Worm (Caenorhabditis elegans) whole organism, young adult: ENCODE data around the gene vha-19.

Experiments
- B0336.3 ChIP-seq: fragments of 200-800 bp; sonication (Bioruptor generic); IDR thresholded peaks from 2 replicates; pipeline ENCODE4 v1.3.6; 2022; ENCODE audit warnings: missing genetic modification characterization, missing compliant biosample characterization
- F33H1.4 ChIP-seq: fragments of 200-800 bp; sonication (Bioruptor generic); IDR thresholded peaks from 2 replicates; pipeline ENCODE4 v1.3.6; 2022; ENCODE audit warnings: missing genetic modification reagents, missing genetic modification characterization, missing compliant biosample characterization
- F57A8.1 ChIP-seq: fragments of 200-800 bp; sonication (Bioruptor generic); optimal IDR thresholded peaks from 2 replicates; lab custom pipeline; 2018; ENCODE audit warnings: mild to moderate bottlenecking, missing genetic modification characterization, moderate library complexity, missing compliant biosample characterization
- Y53F4B.3 ChIP-seq: fragments of 200-800 bp; sonication (Bioruptor generic); IDR thresholded peaks from 2 replicates; pipeline ENCODE4 v1.3.6; 2022; ENCODE audit warnings: missing genetic modification reagents, missing genetic modification characterization, missing compliant biosample characterization
- Y67H2A.10 ChIP-seq: fragments of 200-800 bp; sonication (Bioruptor generic); conservative IDR thresholded peaks from 2 replicates; pipeline ENCODE4 v1.3.6; 2022; ENCODE audit warnings: missing genetic modification reagents, missing genetic modification characterization, missing compliant biosample characterization
- ama-1 ChIP-seq, 3 experiments: fragments of 150-350 bp in 1 of 3; sonication (generic microtip) in 2 of 3; optimal IDR thresholded peaks; 2 replicates each; lab custom pipeline; 2014 to 2018; ENCODE audit warnings: missing biosample characterization in 2 of 3, missing genetic modification characterization in 2 of 3, missing genetic modification reagents in 2 of 3
- attf-3 ChIP-seq: fragments of 200-800 bp; sonication (Bioruptor generic); conservative IDR thresholded peaks from 2 replicates; pipeline ENCODE4 v1.3.6; 2022; ENCODE audit warnings: missing genetic modification reagents, missing genetic modification characterization, missing compliant biosample characterization
- attf-5 ChIP-seq: fragments of 200-800 bp; sonication (Bioruptor generic); optimal IDR thresholded peaks from 2 replicates; lab custom pipeline; 2018; ENCODE audit warnings: mild to moderate bottlenecking, missing genetic modification characterization, missing compliant biosample characterization
- bed-2 ChIP-seq: fragments of 200-800 bp; sonication (Bioruptor generic); IDR thresholded peaks from 2 replicates; pipeline ENCODE4 v1.3.6; 2022; ENCODE audit warnings: missing genetic modification reagents, missing genetic modification characterization, missing compliant biosample characterization
- cebp-1 ChIP-seq, 2 experiments: fragments of 200-800 bp in 1 of 2; sonication (Bioruptor generic) in 1 of 2; sonication (generic microtip) in 1 of 2; IDR thresholded peaks in 1 of 2; optimal IDR thresholded peaks in 1 of 2; 2 replicates each; pipeline versions ENCODE4 v1.3.6 to Lab custom; 2017 to 2022; ENCODE audit warnings: missing compliant biosample characterization in 2 of 2, missing genetic modification characterization in 2 of 2, mild to moderate bottlenecking in 1 of 2, missing genetic modification reagents in 1 of 2, moderate library complexity in 1 of 2
- ceh-27 ChIP-seq: fragments of 200-800 bp; sonication (Bioruptor generic); optimal IDR thresholded peaks from 2 replicates; lab custom pipeline; 2018; ENCODE audit warnings: mild to moderate bottlenecking, missing genetic modification characterization, moderate library complexity, missing compliant biosample characterization
- die-1 ChIP-seq: sonication (generic microtip); optimal IDR thresholded peaks from 2 replicates; lab custom pipeline; 2016; ENCODE audit warnings: missing genotype, mild to moderate bottlenecking, missing genetic modification characterization, missing compliant biosample characterization
- dpl-1 ChIP-seq: fragments of 150-350 bp; optimal IDR thresholded peaks from 2 replicates; lab custom pipeline; 2014; ENCODE audit warnings: missing biosample characterization, missing genetic modification reagents, missing genetic modification characterization
- efl-1 ChIP-seq: fragments of 150-350 bp; optimal IDR thresholded peaks from 2 replicates; lab custom pipeline; 2014; ENCODE audit warnings: missing biosample characterization, missing genetic modification reagents, missing genetic modification characterization
- egrh-3 ChIP-seq: fragments of 200-800 bp; sonication (Bioruptor generic); IDR thresholded peaks from 2 replicates; pipeline ENCODE4 v1.3.6; 2022; ENCODE audit warnings: missing genetic modification reagents, missing genetic modification characterization, missing compliant biosample characterization
- ekl-4 ChIP-seq: fragments of 200-800 bp; sonication (Bioruptor generic); IDR thresholded peaks from 2 replicates; pipeline ENCODE4 v1.3.6; 2022; ENCODE audit warnings: missing genetic modification reagents, missing genetic modification characterization, missing compliant biosample characterization
- ets-4 ChIP-seq: fragments of 200-800 bp; sonication (Bioruptor generic); optimal IDR thresholded peaks from 2 replicates; lab custom pipeline; 2018; ENCODE audit warnings: mild to moderate bottlenecking, missing genetic modification characterization, missing compliant biosample characterization
- hmg-1.2 ChIP-seq: fragments of 200-800 bp; sonication (Bioruptor generic); IDR thresholded peaks from 2 replicates; pipeline ENCODE4 v1.3.6; 2022; ENCODE audit warnings: missing genetic modification reagents, missing genetic modification characterization, missing compliant biosample characterization
- hmg-20 ChIP-seq: fragments of 200-800 bp; sonication (Bioruptor generic); IDR thresholded peaks from 2 replicates; pipeline ENCODE4 v1.3.6; 2022; ENCODE audit warnings: missing genetic modification reagents, missing genetic modification characterization, missing compliant biosample characterization
- let-526 ChIP-seq: fragments of 200-800 bp; sonication (Bioruptor generic); IDR thresholded peaks from 2 replicates; pipeline ENCODE4 v1.3.6; 2022; ENCODE audit warnings: missing genetic modification reagents, missing genetic modification characterization, missing compliant biosample characterization
- let-607 ChIP-seq, 2 experiments: fragments of 200-800 bp in 1 of 2; sonication (Bioruptor generic) in 1 of 2; sonication (generic microtip) in 1 of 2; optimal IDR thresholded peaks; 2 replicates each; lab custom pipeline; 2016 to 2018; ENCODE audit warnings: mild to moderate bottlenecking in 2 of 2, missing compliant biosample characterization in 2 of 2, missing genetic modification characterization in 2 of 2, moderate library complexity in 2 of 2, missing genotype in 1 of 2
- lin-26 ChIP-seq: fragments of 200-800 bp; sonication (Bioruptor generic); IDR thresholded peaks from 2 replicates; pipeline ENCODE4 v1.3.6; 2022; ENCODE audit warnings: missing genetic modification reagents, missing genetic modification characterization, missing compliant biosample characterization
- lin-35 ChIP-seq, 3 experiments: fragments of 150-350 bp in 2 of 3; sonication (generic microtip) in 1 of 3; optimal IDR thresholded peaks; 2 replicates each; lab custom pipeline; 2014 to 2018; ENCODE audit warnings: missing biosample characterization in 3 of 3, missing genetic modification characterization in 3 of 3, missing genetic modification reagents in 3 of 3
- lin-40 ChIP-seq: sonication (generic microtip); optimal IDR thresholded peaks from 2 replicates; lab custom pipeline; 2016; ENCODE audit warnings: missing genetic modification characterization, mild to moderate bottlenecking, missing compliant biosample characterization, missing genotype, missing genetic modification reagents
- lin-54 ChIP-seq: fragments of 200-800 bp; sonication (Bioruptor generic); optimal IDR thresholded peaks from 2 replicates; lab custom pipeline; 2018; ENCODE audit warnings: mild to moderate bottlenecking, missing genetic modification characterization, missing compliant biosample characterization
- madf-6 ChIP-seq: fragments of 200-800 bp; sonication (Bioruptor generic); IDR thresholded peaks from 2 replicates; pipeline ENCODE4 v1.3.6; 2022; ENCODE audit warnings: missing genetic modification reagents, missing genetic modification characterization, missing compliant biosample characterization
- mcd-1 ChIP-seq: fragments of 200-800 bp; sonication (Bioruptor generic); IDR thresholded peaks from 2 replicates; pipeline ENCODE4 v1.3.6; 2022; ENCODE audit warnings: missing genetic modification reagents, missing genetic modification characterization, missing compliant biosample characterization
- mxl-1 ChIP-seq: sonication (generic microtip); optimal IDR thresholded peaks from 2 replicates; lab custom pipeline; 2016; ENCODE audit warnings: missing genetic modification characterization, missing compliant biosample characterization
- nfyb-1 ChIP-seq: fragments of 200-800 bp; sonication (Bioruptor generic); IDR thresholded peaks from 2 replicates; pipeline ENCODE4 v1.3.6; 2022; ENCODE audit warnings: missing genetic modification reagents, missing genetic modification characterization, missing compliant biosample characterization
- pbrm-1 ChIP-seq: fragments of 200-800 bp; sonication (Bioruptor generic); IDR thresholded peaks from 2 replicates; pipeline ENCODE4 v1.3.6; 2022; ENCODE audit warnings: missing genetic modification reagents, missing genetic modification characterization, missing compliant biosample characterization
- sea-2 ChIP-seq: fragments of 200-800 bp; sonication (Bioruptor generic); IDR thresholded peaks from 2 replicates; pipeline ENCODE4 v1.3.6; 2022; ENCODE audit warnings: missing genetic modification characterization, missing compliant biosample characterization
- tbp1 ChIP-seq: fragments of 200-800 bp; sonication (Bioruptor generic); optimal IDR thresholded peaks from 2 replicates; lab custom pipeline; 2018; ENCODE audit warnings: mild to moderate bottlenecking, missing genetic modification characterization, missing compliant biosample characterization
- tbx-9 ChIP-seq: sonication (generic microtip); optimal IDR thresholded peaks from 2 replicates; lab custom pipeline; 2016; ENCODE audit warnings: borderline replicate concordance, missing genetic modification characterization, inconsistent platforms, missing compliant biosample characterization
- tlf-1 ChIP-seq: fragments of 200-800 bp; sonication (Bioruptor generic); optimal IDR thresholded peaks from 2 replicates; lab custom pipeline; 2018; ENCODE audit warnings: mild to moderate bottlenecking, missing genetic modification characterization, missing compliant biosample characterization
- zfh-2 ChIP-seq: fragments of 200-800 bp; sonication (Bioruptor generic); conservative IDR thresholded peaks from 2 replicates; pipeline ENCODE4 v1.3.6; 2022; ENCODE audit warnings: missing genetic modification reagents, missing genetic modification characterization, missing compliant biosample characterization
- ztf-18 ChIP-seq: sonication (generic microtip); optimal IDR thresholded peaks from 2 replicates; lab custom pipeline; 2016; ENCODE audit warnings: missing genotype, mild to moderate bottlenecking, missing genetic modification characterization, missing compliant biosample characterization
- ztf-6 ChIP-seq: fragments of 200-800 bp; sonication (Bioruptor generic); IDR thresholded peaks from 2 replicates; pipeline ENCODE4 v1.3.6; 2022; ENCODE audit warnings: missing genetic modification reagents, missing genetic modification characterization, missing compliant biosample characterization

The vha-19 gene

DNA sequence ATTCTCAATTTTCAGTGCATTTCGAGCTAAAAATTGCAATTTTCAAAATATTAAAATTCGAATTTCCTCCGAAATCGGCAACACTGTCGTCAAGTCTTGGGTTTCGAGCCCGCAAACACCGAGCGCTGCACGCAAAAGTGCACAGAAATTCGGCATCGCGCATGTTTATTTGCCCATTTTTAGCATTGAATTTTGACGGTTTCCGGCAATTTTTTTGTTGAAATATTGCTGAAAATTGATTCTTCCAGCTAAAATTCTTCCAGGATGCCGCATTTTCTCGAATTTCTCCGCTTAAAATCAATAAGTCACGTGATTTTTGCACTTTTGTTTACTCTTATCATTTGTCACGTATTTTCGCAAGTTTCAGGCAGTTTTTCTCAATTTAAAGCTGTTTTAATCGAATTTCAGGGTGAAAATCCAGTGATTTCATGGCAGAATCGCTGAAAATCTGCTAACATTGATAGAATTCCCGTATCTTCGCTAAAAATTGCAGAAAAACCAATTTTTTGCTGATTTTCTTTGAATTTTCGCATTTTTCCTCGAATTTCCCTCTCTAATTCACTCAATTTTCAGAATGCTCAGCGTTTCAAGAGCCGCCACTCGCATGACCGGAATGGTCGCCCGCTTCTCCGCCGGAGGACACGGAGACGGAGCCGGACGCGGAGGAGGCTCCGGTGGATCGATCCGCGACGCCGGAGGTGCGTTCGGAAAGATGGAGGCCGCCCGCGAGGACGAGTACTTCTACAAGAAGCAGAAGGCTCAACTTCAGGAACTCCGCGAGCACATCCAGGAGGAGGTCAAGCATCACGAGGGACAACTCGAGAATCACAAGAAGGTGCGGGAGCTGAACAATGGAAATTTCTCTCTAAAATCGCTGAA, 16.6 kb downstream of the vha-19 start, which contains the start of gene mai-2:
mai-2 (plus strand) TSS at position 574 of the 879 bp plus-strand sequence.
- TF ChIP-seq madf-6 (GFP tag; lab: Robert Waterston, UW): no peak
- TF ChIP-seq let-526: 0 out of 2 replicates have a peak, but pooled peaks have one; percentile 9
- peak; percentile 24; the same call in 1 of the 2 replicates for TF ChIP-seq F33H1.4 (GFP tag; lab: Robert Waterston, UW)
- TF ChIP-seq mcd-1 (GFP tag; lab: Robert Waterston, UW): peak; percentile 52
- TF ChIP-seq lin-54 (GFP tag; lab: Kevin White, UChicago): peak; percentile 61
- no peak for TF ChIP-seq ztf-6
- 0 out of 2 replicates have a peak, but pooled peaks have one; percentile 10 for TF ChIP-seq attf-3 (GFP tag; lab: Robert Waterston, UW)
- peak; percentile 94 for TF ChIP-seq egrh-3 (GFP tag; lab: Robert Waterston, UW)
- TF ChIP-seq ceh-27 (GFP tag; lab: Kevin White, UChicago): peak; percentile 20
- TF ChIP-seq die-1 (tag; lab: Kevin White, UChicago): no peak
- peak; percentile 41 for TF ChIP-seq hmg-1.2 (GFP tag; lab: Robert Waterston, UW)
- TF ChIP-seq F57A8.1 (GFP tag; lab: Kevin White, UChicago): no peak
- TF ChIP-seq attf-5 (GFP tag; lab: Kevin White, UChicago): peak; percentile 51
- no peak for TF ChIP-seq cebp-1 (GFP tag; IDR thresholded peaks at IDR 0.05; lab: Robert Waterston, UW)
- peak; percentile 41 for TF ChIP-seq cebp-1 (tag; optimal IDR thresholded peaks at IDR 0.05; lab: Kevin White, UChicago)
- no peak for TF ChIP-seq ztf-18 (tag; lab: Kevin White, UChicago)
- TF ChIP-seq ekl-4 (GFP tag; lab: Robert Waterston, UW): 0 out of 2 replicates have a peak, but pooled peaks have one; percentile 23
- TF ChIP-seq dpl-1 (GFP tag; lab: Kevin White, UChicago): peak; percentile 43
- TF ChIP-seq mxl-1 (tag; lab: Kevin White, UChicago): no peak
- peak; percentile 35; the same call in 1 of the 2 replicates for TF ChIP-seq nfyb-1 (GFP tag; lab: Robert Waterston, UW)
- no peak for TF ChIP-seq hmg-20 (GFP tag; lab: Robert Waterston, UW)
- no peak for TF ChIP-seq Y67H2A.10 (GFP tag; lab: Robert Waterston, UW)
- TF ChIP-seq bed-2 (GFP tag; lab: Robert Waterston, UW): no peak
- peak; percentile 86 for TF ChIP-seq zfh-2 (GFP tag; lab: Robert Waterston, UW)
- no peak for TF ChIP-seq ets-4
- TF ChIP-seq lin-35 (GFP tag; optimal IDR thresholded peaks at IDR 0.05; lab: Kevin White, UChicago): peak in 1 of 3 experiments; percentile 82
- no peak for TF ChIP-seq tbx-9
- peak; percentile 56; the same call in 1 of the 2 replicates for TF ChIP-seq pbrm-1 (GFP tag; lab: Robert Waterston, UW)
- no peak for TF ChIP-seq lin-26 (GFP tag; lab: Robert Waterston, UW)
- TF ChIP-seq lin-40 (tag; lab: Kevin White, UChicago): peak; percentile 12
- no peak for TF ChIP-seq sea-2 (GFP tag; lab: Robert Waterston, UW)
- TF ChIP-seq ama-1 (optimal IDR thresholded peaks at IDR 0.05; lab: Kevin White, UChicago): peak; percentile 67
- TF ChIP-seq ama-1 (GFP tag; optimal IDR thresholded peaks at IDR 0.05; lab: Kevin White, UChicago): no peak
- peak; percentile 25 for TF ChIP-seq tbp1 (GFP tag; lab: Kevin White, UChicago)
- TF ChIP-seq efl-1: peak; percentile 6

DNA sequence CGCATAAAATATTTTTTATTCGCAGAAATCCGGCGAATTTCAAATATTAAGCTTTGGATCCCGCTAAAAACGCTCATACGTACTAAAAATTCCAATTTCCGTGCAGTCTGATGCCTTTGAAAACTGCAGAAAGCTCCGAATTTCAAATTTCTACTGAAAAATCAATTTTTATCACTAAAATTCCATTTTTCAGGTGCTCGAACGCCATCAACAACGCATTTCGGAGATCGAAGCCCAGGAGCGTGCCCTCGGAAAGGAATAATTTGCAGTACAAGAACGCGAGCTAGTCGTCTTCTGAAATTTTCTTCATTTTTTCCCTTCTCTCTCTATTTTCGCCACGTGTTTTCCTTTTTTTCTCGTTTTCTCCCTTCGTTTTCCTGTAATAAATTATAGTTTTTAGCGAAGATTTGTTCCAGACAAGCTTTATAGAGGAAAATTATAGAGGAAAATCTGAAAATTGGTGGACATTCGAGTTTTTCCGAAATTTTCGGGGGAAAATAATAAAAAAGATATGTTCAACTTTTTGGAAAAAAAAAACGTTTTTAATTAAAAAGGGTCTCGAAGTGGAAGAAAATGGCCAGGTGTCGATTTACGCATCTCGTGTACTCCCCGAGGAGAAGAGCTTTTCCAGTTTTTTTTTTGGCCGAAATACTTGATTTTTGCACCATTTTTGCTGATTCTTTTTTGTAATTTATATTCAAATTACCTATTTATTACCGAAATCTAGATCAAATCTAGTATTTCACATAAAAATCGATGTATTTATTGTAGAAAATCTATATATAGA, 17.7 kb downstream of the vha-19 start:
- peak; percentile 4 for TF ChIP-seq tlf-1 (GFP tag; lab: Kevin White, UChicago)
- TF ChIP-seq let-607 (tag; optimal IDR thresholded peaks at IDR 0.05; lab: Kevin White, UChicago): peak in 1 of 2 experiments; percentile 13
- TF ChIP-seq Y53F4B.3: no peak
- TF ChIP-seq tbp1 (GFP tag; lab: Kevin White, UChicago): no peak
- TF ChIP-seq ama-1 (optimal IDR thresholded peaks at IDR 0.05; lab: Kevin White, UChicago): no peak
- peak in 1 of 2 experiments; percentile 47 for TF ChIP-seq ama-1 (GFP tag; optimal IDR thresholded peaks at IDR 0.05; lab: Kevin White, UChicago)
- TF ChIP-seq B0336.3: peak; percentile 45; the same call in 1 of the 2 replicates
